Worm (Caenorhabditis elegans) whole organism, L1 larva: Measurements from ENCODE around the gene glb-6.

ENCODE experiments used
- C16A3.4 ChIP-seq: fragments of 150-350 bp; optimal IDR thresholded peaks from 2 replicates; lab custom pipeline; 2014; ENCODE audit warnings: missing biosample characterization, missing genetic modification characterization
- Y116A8C.19 ChIP-seq: sonication (generic microtip); optimal IDR thresholded peaks from 2 replicates; lab custom pipeline; 2016; ENCODE audit warnings: missing compliant biosample characterization, missing genetic modification characterization, borderline replicate concordance
- aly-2 ChIP-seq: fragments of 150-350 bp; optimal IDR thresholded peaks from 2 replicates; lab custom pipeline; 2014; ENCODE audit warnings: missing biosample characterization, missing genetic modification characterization
- ama-1 ChIP-seq: fragments of 150-350 bp; optimal IDR thresholded peaks from 2 replicates; lab custom pipeline; 2014
- ceh-63 ChIP-seq: fragments of 200-800 bp; sonication (Bioruptor generic); optimal IDR thresholded peaks from 2 replicates; lab custom pipeline; 2018; ENCODE audit warnings: mild to moderate bottlenecking, missing genetic modification characterization, missing compliant biosample characterization
- ceh-8 ChIP-seq: fragments of 200-800 bp; sonication (Bioruptor generic); optimal IDR thresholded peaks from 2 replicates; lab custom pipeline; 2018; ENCODE audit warnings: mild to moderate bottlenecking, missing genetic modification characterization, moderate library complexity, missing compliant biosample characterization
- ceh-82 ChIP-seq, 3 experiments: fragments of 150-350 bp in 1 of 3; sonication (generic microtip) in 2 of 3; optimal IDR thresholded peaks; 2 replicates each; lab custom pipeline; 2014 to 2017; ENCODE audit warnings: missing biosample characterization in 3 of 3, missing genetic modification characterization in 3 of 3
- ceh-88 ChIP-seq: fragments of 200-800 bp; sonication (Bioruptor generic); IDR thresholded peaks from 2 replicates; pipeline ENCODE4 v1.3.6; 2022; ENCODE audit warnings: missing genetic modification characterization, missing compliant biosample characterization
- ceh-90 ChIP-seq: sonication (generic microtip); optimal IDR thresholded peaks from 2 replicates; lab custom pipeline; 2016; ENCODE audit warnings: missing genetic modification characterization, missing compliant biosample characterization
- ces-1 ChIP-seq: fragments of 150-350 bp; optimal IDR thresholded peaks from 2 replicates; lab custom pipeline; 2014; ENCODE audit warnings: missing biosample characterization, missing genetic modification reagents, missing genetic modification characterization
- dpl-1 ChIP-seq, 3 experiments: fragments of 150-350 bp in 2 of 3; sonication (generic microtip) in 1 of 3; optimal IDR thresholded peaks; 2 replicates each; lab custom pipeline; 2014 to 2017; ENCODE audit warnings: missing biosample characterization in 3 of 3, missing genetic modification characterization in 3 of 3, missing genetic modification reagents in 3 of 3
- dsc-1 ChIP-seq: sonication (generic microtip); optimal IDR thresholded peaks from 2 replicates; lab custom pipeline; 2016; ENCODE audit warnings: mild to moderate bottlenecking, missing genetic modification characterization, missing compliant biosample characterization
- efl-1 ChIP-seq, 4 experiments: fragments of 150-350 bp; optimal IDR thresholded peaks in 3 of 4; peaks in 1 of 4; 1 replicate in 1 of 4; 2 replicates in 3 of 4; lab custom pipeline; 2014; ENCODE audit warnings: missing biosample characterization in 2 of 4, missing genetic modification characterization in 2 of 4, missing genetic modification reagents in 2 of 4
- efl-3 ChIP-seq: fragments of 200-800 bp; sonication (Bioruptor generic); optimal IDR thresholded peaks from 2 replicates; lab custom pipeline; 2018; ENCODE audit warnings: mild to moderate bottlenecking, missing genetic modification characterization, missing compliant biosample characterization
- egl-13 ChIP-seq: sonication (generic microtip); optimal IDR thresholded peaks from 2 replicates; lab custom pipeline; 2016; ENCODE audit warnings: missing genotype, missing genetic modification reagents, missing genetic modification characterization, missing compliant biosample characterization
- elt-2 ChIP-seq: sonication (generic microtip); optimal IDR thresholded peaks from 2 replicates; lab custom pipeline; 2016; ENCODE audit warnings: missing genetic modification characterization, mild to moderate bottlenecking, inconsistent platforms, missing compliant biosample characterization, missing genetic modification reagents
- elt-3 ChIP-seq, 6 experiments: fragments of 150-350 bp in 1 of 6; sonication (generic microtip); optimal IDR thresholded peaks; 2 replicates each; lab custom pipeline; 2017 to 2018; ENCODE audit warnings: missing biosample characterization in 6 of 6, missing genetic modification characterization in 6 of 6, inconsistent platforms in 1 of 6
- ets-5 ChIP-seq: fragments of 200-800 bp; sonication (Bioruptor generic); IDR thresholded peaks from 2 replicates; pipeline ENCODE4 v1.3.6; 2022; ENCODE audit warnings: missing genetic modification characterization, missing compliant biosample characterization
- fkh-10 ChIP-seq: sonication (generic microtip); optimal IDR thresholded peaks from 2 replicates; lab custom pipeline; 2017; ENCODE audit warnings: missing biosample characterization, missing genetic modification reagents, missing genetic modification characterization
- fkh-8 ChIP-seq: sonication (generic microtip); optimal IDR thresholded peaks from 2 replicates; lab custom pipeline; 2016; ENCODE audit warnings: mild to moderate bottlenecking, missing genetic modification characterization, missing compliant biosample characterization
- fos-1 ChIP-seq: fragments of 150-350 bp; optimal IDR thresholded peaks from 2 replicates; lab custom pipeline; 2014; ENCODE audit warnings: missing biosample characterization, missing genetic modification characterization
- grh-1 ChIP-seq: fragments of 200-800 bp; sonication (Bioruptor generic); IDR thresholded peaks from 2 replicates; pipeline ENCODE4 v1.3.6; 2022; ENCODE audit warnings: missing genetic modification reagents, missing genetic modification characterization, missing compliant biosample characterization
- hlh-17 ChIP-seq: fragments of 200-800 bp; sonication (Bioruptor generic); optimal IDR thresholded peaks from 2 replicates; lab custom pipeline; 2018; ENCODE audit warnings: missing genetic modification characterization, mild to moderate bottlenecking, missing compliant biosample characterization, moderate library complexity, borderline replicate concordance
- hpl-2 ChIP-seq: fragments of 150-350 bp; optimal IDR thresholded peaks from 2 replicates; lab custom pipeline; 2014; ENCODE audit warnings: missing biosample characterization, missing genetic modification reagents, missing genetic modification characterization
- jun-1 ChIP-seq: fragments of 150-350 bp; optimal IDR thresholded peaks from 2 replicates; lab custom pipeline; 2014; ENCODE audit warnings: missing biosample characterization, missing genetic modification reagents, missing genetic modification characterization
- lin-14 ChIP-seq: fragments of 200-800 bp; sonication (Bioruptor generic); optimal IDR thresholded peaks from 2 replicates; lab custom pipeline; 2018; ENCODE audit warnings: mild to moderate bottlenecking, missing genetic modification characterization, moderate library complexity, missing compliant biosample characterization
- lin-35 ChIP-seq, 2 experiments: fragments of 150-350 bp; optimal IDR thresholded peaks; 2 replicates each; lab custom pipeline; 2014; ENCODE audit warnings: missing biosample characterization in 2 of 2, missing genetic modification characterization in 2 of 2, missing genetic modification reagents in 2 of 2
- lin-39 ChIP-seq: fragments of 150-350 bp; optimal IDR thresholded peaks from 2 replicates; lab custom pipeline; 2014; ENCODE audit warnings: missing biosample characterization, missing genetic modification reagents, missing genetic modification characterization
- lir-3 ChIP-seq: sonication (generic microtip); optimal IDR thresholded peaks from 2 replicates; lab custom pipeline; 2016; ENCODE audit warnings: mild to moderate bottlenecking, missing genetic modification characterization, moderate library complexity, missing compliant biosample characterization; ENCODE audit not compliant: poor library complexity
- nhr-19 ChIP-seq: fragments of 200-800 bp; sonication (Bioruptor generic); conservative IDR thresholded peaks from 2 replicates; pipeline ENCODE4 v1.3.6; 2022; ENCODE audit warnings: missing genetic modification characterization, missing compliant biosample characterization
- nhr-237 ChIP-seq: fragments of 150-350 bp; optimal IDR thresholded peaks from 2 replicates; lab custom pipeline; 2014; ENCODE audit warnings: missing biosample characterization, missing genetic modification characterization
- nhr-71 ChIP-seq: sonication (generic microtip); optimal IDR thresholded peaks from 2 replicates; lab custom pipeline; 2016; ENCODE audit warnings: mild to moderate bottlenecking, missing genetic modification characterization, moderate library complexity, missing compliant biosample characterization
- nhr-76 ChIP-seq: sonication (generic microtip); optimal IDR thresholded peaks from 2 replicates; lab custom pipeline; 2017; ENCODE audit warnings: missing biosample characterization, missing genetic modification characterization
- pag-3 ChIP-seq: sonication (generic microtip); optimal IDR thresholded peaks from 2 replicates; lab custom pipeline; 2017; ENCODE audit warnings: missing genetic modification characterization, mild to moderate bottlenecking, missing compliant biosample characterization, antibody characterized with exemption, borderline replicate concordance; ENCODE audit not compliant: insufficient read depth
- rnt-1 ChIP-seq: sonication (generic microtip); optimal IDR thresholded peaks from 2 replicates; lab custom pipeline; 2016; ENCODE audit warnings: mild to moderate bottlenecking, missing genetic modification characterization, moderate library complexity, missing compliant biosample characterization
- snpc-4 ChIP-seq: fragments of 150-350 bp; optimal IDR thresholded peaks from 2 replicates; lab custom pipeline; 2014; ENCODE audit warnings: missing biosample characterization, missing genetic modification characterization
- snu-23 ChIP-seq: sonication (generic microtip); optimal IDR thresholded peaks from 2 replicates; lab custom pipeline; 2016; ENCODE audit warnings: missing genetic modification characterization, missing compliant biosample characterization
- sptf-1 ChIP-seq: fragments of 150-350 bp; optimal IDR thresholded peaks from 2 replicates; lab custom pipeline; 2014; ENCODE audit warnings: missing biosample characterization, missing genetic modification characterization
- sup-37 ChIP-seq: fragments of 200-800 bp; sonication (Bioruptor generic); optimal IDR thresholded peaks from 2 replicates; lab custom pipeline; 2018; ENCODE audit warnings: mild to moderate bottlenecking, missing genetic modification characterization, missing compliant biosample characterization
- swsn-7 ChIP-seq: sonication (generic microtip); optimal IDR thresholded peaks from 2 replicates; lab custom pipeline; 2016; ENCODE audit warnings: missing genetic modification characterization, missing compliant biosample characterization
- tbx-2 ChIP-seq: sonication (generic microtip); optimal IDR thresholded peaks from 2 replicates; lab custom pipeline; 2016; ENCODE audit warnings: missing genetic modification characterization, missing compliant biosample characterization
- tlp-1 ChIP-seq: fragments of 150-350 bp; optimal IDR thresholded peaks from 2 replicates; lab custom pipeline; 2014; ENCODE audit warnings: missing biosample characterization, missing genetic modification characterization
- unc-30 ChIP-seq: sonication (generic microtip); optimal IDR thresholded peaks from 2 replicates; lab custom pipeline; 2017; ENCODE audit warnings: missing biosample characterization, missing genetic modification characterization
- unc-62 ChIP-seq: fragments of 150-350 bp; optimal IDR thresholded peaks from 2 replicates; lab custom pipeline; 2014; ENCODE audit warnings: missing biosample characterization, missing genetic modification reagents, missing genetic modification characterization
- unc-98 ChIP-seq: fragments of 200-800 bp; sonication (Bioruptor generic); IDR thresholded peaks from 2 replicates; pipeline ENCODE4 v1.3.6; 2022; ENCODE audit warnings: missing genetic modification characterization, missing compliant biosample characterization
- zip-4 ChIP-seq: fragments of 200-800 bp; sonication (Bioruptor generic); optimal IDR thresholded peaks from 2 replicates; lab custom pipeline; 2018; ENCODE audit warnings: mild to moderate bottlenecking, missing genetic modification characterization, moderate library complexity, missing compliant biosample characterization
- ztf-11 ChIP-seq, 2 experiments: sonication (generic microtip); optimal IDR thresholded peaks; 2 replicates each; lab custom pipeline; 2016 to 2017; ENCODE audit warnings: missing genetic modification characterization in 2 of 2, missing biosample characterization in 1 of 2, missing compliant biosample characterization in 1 of 2

glb-6 gene

ce11 chrV:5584293-5584776, 14.0 kb upstream of the glb-6 start, which contains the start of gene pas-6 (continued):
- no peak for TF ChIP-seq ceh-88 (GFP tag; lab: Robert Waterston, UW)
- TF ChIP-seq ztf-11 (tag; optimal IDR thresholded peaks at IDR 0.05; lab: Kevin White, UChicago), result no peak
- peak; percentile 48 for TF ChIP-seq C16A3.4 (tag; lab: Kevin White, UChicago)
- TF ChIP-seq Y116A8C.19, result no peak
- TF ChIP-seq snu-23 (GFP tag; lab: Kevin White, UChicago), result peak; percentile 48
- no peak for TF ChIP-seq lin-39
- peak; percentile 28 to 76 (median 52) for TF ChIP-seq dpl-1 (GFP tag; optimal IDR thresholded peaks at IDR 0.05; lab: Kevin White, UChicago)
- TF ChIP-seq grh-1, result no peak
- peak; percentile 52 to 63 for TF ChIP-seq efl-1 (optimal IDR thresholded peaks at IDR 0.05; lab: Kevin White, UChicago)
- TF ChIP-seq efl-1 (GFP tag; optimal IDR thresholded peaks at IDR 0.05 in 1 of 2; lab: Kevin White, UChicago), result peak; percentile 67 to 93
- no peak for TF ChIP-seq unc-30 (tag; lab: Kevin White, UChicago)
- TF ChIP-seq lin-14 (GFP tag; lab: Kevin White, UChicago), result no peak
- TF ChIP-seq snpc-4, result no peak
- no peak for TF ChIP-seq swsn-7
- TF ChIP-seq nhr-76 (tag; lab: Kevin White, UChicago), result no peak
- TF ChIP-seq pag-3 (tag; lab: Kevin White, UChicago), result no peak
- TF ChIP-seq lin-35 (GFP tag; optimal IDR thresholded peaks at IDR 0.05; lab: Kevin White, UChicago), result peak; percentile 56 to 76
- TF ChIP-seq tbx-2 (tag; lab: Kevin White, UChicago), result no peak
- no peak for TF ChIP-seq fos-1

ce11 chrV:5582860-5583259, 12.5 kb upstream of the glb-6 start:
- TF ChIP-seq efl-1 (optimal IDR thresholded peaks at IDR 0.05; lab: Kevin White, UChicago) (no peak), efl-1 (GFP tag; optimal IDR thresholded peaks at IDR 0.05 in 1 of 2; lab: Kevin White, UChicago) (no peak), fkh-10 (GFP tag; lab: Kevin White, UChicago) (no peak), lin-39 (no peak), ces-1 (GFP tag; lab: Kevin White, UChicago) (no peak), elt-3 (tag; optimal IDR thresholded peaks at IDR 0.05; lab: Kevin White, UChicago) (no peak), dpl-1 (GFP tag; optimal IDR thresholded peaks at IDR 0.05; lab: Kevin White, UChicago) (no peak), egl-13 (tag; lab: Kevin White, UChicago) (no peak), nhr-71 (no peak), sptf-1 (no peak), aly-2 (tag; lab: Kevin White, UChicago) (no peak), C16A3.4 (tag; lab: Kevin White, UChicago) (no peak), lin-14 (GFP tag; lab: Kevin White, UChicago) (no peak), ceh-82 (tag; optimal IDR thresholded peaks at IDR 0.05; lab: Kevin White, UChicago) (no peak), ceh-8 (GFP tag; lab: Kevin White, UChicago) (no peak), lir-3 (tag; lab: Kevin White, UChicago) (no peak), efl-3 (GFP tag; lab: Kevin White, UChicago) (no peak), rnt-1 (no peak), ceh-88 (GFP tag; lab: Robert Waterston, UW) (no peak), dsc-1 (tag; lab: Kevin White, UChicago) (no peak), nhr-237 (tag; lab: Kevin White, UChicago) (no peak)

DNA sequence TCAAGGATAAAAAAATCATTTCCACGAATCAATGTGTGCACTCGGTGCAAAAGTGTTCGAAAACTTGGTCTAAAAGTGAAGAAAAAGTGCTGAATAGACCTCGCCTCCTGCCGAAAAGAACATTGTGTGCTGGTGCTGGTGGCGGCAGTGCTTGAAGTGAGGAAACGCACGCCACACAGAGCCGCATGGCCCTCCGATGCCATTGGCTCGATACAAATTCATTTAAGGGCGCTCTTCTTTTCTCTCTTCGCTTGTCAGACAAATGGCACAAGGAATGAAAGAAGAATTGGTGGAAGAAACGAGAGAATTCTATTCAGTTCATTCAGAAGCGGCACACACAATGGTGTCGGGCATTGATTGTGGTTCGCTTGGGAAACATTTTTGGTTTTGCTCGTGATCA, 12.0 kb upstream of the glb-6 start:
- TF ChIP-seq unc-98 (no peak), fkh-8 (tag; lab: Kevin White, UChicago) (no peak), hlh-17 (GFP tag; lab: Kevin White, UChicago) (no peak), nhr-71 (no peak), nhr-19 (GFP tag; lab: Robert Waterston, UW) (no peak), tlp-1 (tag; lab: Kevin White, UChicago) (no peak), ces-1 (GFP tag; lab: Kevin White, UChicago) (peak; percentile 5), hpl-2 (GFP tag; lab: Kevin White, UChicago) (no peak), sup-37 (GFP tag; lab: Kevin White, UChicago) (no peak), unc-62 (GFP tag; lab: Kevin White, UChicago) (no peak), lin-39 (no peak), ceh-90 (tag; lab: Kevin White, UChicago) (no peak), lin-35 (GFP tag; optimal IDR thresholded peaks at IDR 0.05; lab: Kevin White, UChicago) (no peak), ama-1 (lab: Kevin White, UChicago) (no peak), ets-5 (no peak), lin-14 (GFP tag; lab: Kevin White, UChicago) (peak; percentile 63), ceh-63 (GFP tag; lab: Kevin White, UChicago) (no peak), ceh-82 (tag; optimal IDR thresholded peaks at IDR 0.05; lab: Kevin White, UChicago) (peak in 1 of 3 experiments; percentile 20), jun-1 (tag; lab: Kevin White, UChicago) (no peak), zip-4 (GFP tag; lab: Kevin White, UChicago) (no peak), aly-2 (tag; lab: Kevin White, UChicago) (no peak), fos-1 (no peak), dsc-1 (tag; lab: Kevin White, UChicago) (no peak), elt-2 (tag; lab: Kevin White, UChicago) (no peak)
